Worm (Caenorhabditis elegans): Measurements from ENCODE around the gene Y6E2A.5.

The Y6E2A.5 gene

ce11 chrV:15766122-15766594 is 47.7 kb upstream of the Y6E2A.5 start, which contains the start of the genes haf-3 and F57A10.2 (continued):
- peak; percentile 90 for TF ChIP-seq nhr-77 (tag; optimal IDR thresholded peaks at IDR 0.05)
- TF ChIP-seq lin-13 (GFP tag; optimal IDR thresholded peaks at IDR 0.05) = peak; percentile 83
- TF ChIP-seq daf-8 (GFP tag; IDR thresholded peaks at IDR 0.05) = no peak
- TF ChIP-seq egl-27 (tag; optimal IDR thresholded peaks at IDR 0.05) = no peak
- peak; percentile 73 for TF ChIP-seq spr-3 (GFP tag; optimal IDR thresholded peaks at IDR 0.05)
- TF ChIP-seq ceh-28 (tag; optimal IDR thresholded peaks at IDR 0.05) = no peak
- TF ChIP-seq ztf-11 (tag; optimal IDR thresholded peaks at IDR 0.05) = no peak
- TF ChIP-seq ces-1 (GFP tag; optimal IDR thresholded peaks at IDR 0.05) = peak; percentile 6
- 0 out of 2 replicates have a peak, but pooled peaks have one; percentile 36 for TF ChIP-seq D1046.2 (GFP tag; IDR thresholded peaks at IDR 0.05)
- TF ChIP-seq aly-2 (tag; optimal IDR thresholded peaks at IDR 0.05) = no peak
- peak; percentile 62 for TF ChIP-seq jun-1 (tag; optimal IDR thresholded peaks at IDR 0.05)
- no peak for TF ChIP-seq sdz-12 (GFP tag; optimal IDR thresholded peaks at IDR 0.05)
- TF ChIP-seq hmg-1.1 (GFP tag; IDR thresholded peaks at IDR 0.05) = peak; percentile 79
- peak; percentile 88 for TF ChIP-seq tra-1 (GFP tag; IDR thresholded peaks at IDR 0.05)
- TF ChIP-seq attf-4 (tag; optimal IDR thresholded peaks at IDR 0.05) = no peak
- TF ChIP-seq lsy-2 (tag; optimal IDR thresholded peaks at IDR 0.05) = peak in 1 of 2 experiments; percentile 95
- TF ChIP-seq nhr-25 (tag; optimal IDR thresholded peaks at IDR 0.05; ENCODE audit: borderline replicate concordance, insufficient read depth) = peak; percentile 9
- no peak for TF ChIP-seq pqm-1 (tag; optimal IDR thresholded peaks at IDR 0.05)
- no peak for TF ChIP-seq saeg-2 (GFP tag; IDR thresholded peaks at IDR 0.05)
- TF ChIP-seq skn-1 (tag; optimal IDR thresholded peaks at IDR 0.05) = no peak
- TF ChIP-seq nhr-111 (GFP tag; optimal IDR thresholded peaks at IDR 0.05) = no peak
- TF ChIP-seq egl-43 (GFP tag; IDR thresholded peaks at IDR 0.05) = no peak
- no peak for TF ChIP-seq ZK546.5 (tag; optimal IDR thresholded peaks at IDR 0.05)
- TF ChIP-seq zip-11 (GFP tag; IDR thresholded peaks at IDR 0.05) = no peak
- no peak for TF ChIP-seq mxl-3 (GFP tag; optimal IDR thresholded peaks at IDR 0.05)
- no peak for TF ChIP-seq fos-1 (tag; optimal IDR thresholded peaks at IDR 0.05)
- TF ChIP-seq nhr-237 (tag; optimal IDR thresholded peaks at IDR 0.05) = no peak
- TF ChIP-seq duxl-1 (tag; optimal IDR thresholded peaks at IDR 0.05; ENCODE audit: poor library complexity) = peak; percentile 92
- TF ChIP-seq nhr-28 (tag; optimal IDR thresholded peaks at IDR 0.05) = peak; percentile 73
- peak; percentile 95 for TF ChIP-seq dve-1 (tag; optimal IDR thresholded peaks at IDR 0.05; ENCODE audit: insufficient read depth)
- peak; percentile 78 for TF ChIP-seq hlh-30 (tag; optimal IDR thresholded peaks at IDR 0.05; ENCODE audit: insufficient read depth)
- TF ChIP-seq F49E8.2 (tag; optimal IDR thresholded peaks at IDR 0.05; ENCODE audit: borderline replicate concordance) = peak; percentile 80
- TF ChIP-seq F37D6.2 (tag; optimal IDR thresholded peaks at IDR 0.05) = peak; percentile 77
- TF ChIP-seq T26A8.4 (GFP tag; IDR thresholded peaks at IDR 0.05) = peak; percentile 94
- TF ChIP-seq nhr-42 (GFP tag; IDR thresholded peaks at IDR 0.05) = no peak

- TF ChIP-seq unc-62 (GFP tag; optimal IDR thresholded peaks at IDR 0.05 in 1 of 2) = no peak
- TF ChIP-seq unc-62 (tag; optimal IDR thresholded peaks at IDR 0.05) = no peak
- TF ChIP-seq fkh-10 (GFP tag; optimal IDR thresholded peaks at IDR 0.05) = no peak
- TF ChIP-seq lim-7 (GFP tag; IDR thresholded peaks at IDR 0.05) = no peak
- TF ChIP-seq hlh-11 (tag; optimal IDR thresholded peaks at IDR 0.05) = no peak
- no peak for TF ChIP-seq hlh-30 (tag; optimal IDR thresholded peaks at IDR 0.05; ENCODE audit: insufficient read depth)
- no peak for TF ChIP-seq ceh-44 (GFP tag; IDR thresholded peaks at IDR 0.05)
- no peak for TF ChIP-seq unc-39 (tag; optimal IDR thresholded peaks at IDR 0.05)
- no peak for TF ChIP-seq F10B5.3 (tag; optimal IDR thresholded peaks at IDR 0.05)
- no peak for TF ChIP-seq saeg-2 (GFP tag; IDR thresholded peaks at IDR 0.05)
- TF ChIP-seq nhr-102 (tag; optimal IDR thresholded peaks at IDR 0.05) = no peak
- no peak for TF ChIP-seq nhr-111 (GFP tag; optimal IDR thresholded peaks at IDR 0.05)
- TF ChIP-seq duxl-1 (tag; optimal IDR thresholded peaks at IDR 0.05; ENCODE audit: poor library complexity) = no peak
- no peak for TF ChIP-seq php-3 (GFP tag; IDR thresholded peaks at IDR 0.05)
- TF ChIP-seq T26A8.4 (GFP tag; IDR thresholded peaks at IDR 0.05) = no peak
- no peak for TF ChIP-seq zip-11 (GFP tag; IDR thresholded peaks at IDR 0.05)
- no peak for TF ChIP-seq Y105C5A.15 (GFP tag; IDR thresholded peaks at IDR 0.05)
These were observed 40.0 kb upstream of the Y6E2A.5 start, which contains the start of gene str-9 for ce11 chrV:15758449-15758848. Gene str-9 (plus strand): TSS chrV:15758749.
